Worm (Caenorhabditis elegans) whole organism, midembryonic: ENCODE data around the gene sumv-2.
A peak's percentile ranks its signal among the peaks of the same experiment; 100 is the strongest.

ENCODE experiments used
- T22C8.4 ChIP-seq: fragments of 200-800 bp; sonication (Bioruptor generic); IDR thresholded peaks from 2 replicates; pipeline ENCODE4 v1.3.6; 2022; ENCODE audit warnings: missing genetic modification characterization, missing compliant biosample characterization
- cog-1 ChIP-seq: sonication (generic microtip); optimal IDR thresholded peaks from 2 replicates; lab custom pipeline; 2016; ENCODE audit warnings: missing genetic modification characterization, missing compliant biosample characterization
- flt-1 ChIP-seq: fragments of 200-800 bp; sonication (Bioruptor generic); IDR thresholded peaks from 2 replicates; pipeline ENCODE4 v1.3.6; 2022; ENCODE audit warnings: missing genetic modification characterization, missing compliant biosample characterization
- klf-2 ChIP-seq: fragments of 200-800 bp; sonication (Bioruptor generic); conservative IDR thresholded peaks from 2 replicates; pipeline ENCODE4 v1.3.6; 2022; ENCODE audit warnings: missing genetic modification reagents, missing genetic modification characterization, missing compliant biosample characterization
- med-1 ChIP-seq: sonication (generic microtip); optimal IDR thresholded peaks from 2 replicates; lab custom pipeline; 2017; ENCODE audit warnings: missing genetic modification characterization, mild to moderate bottlenecking, missing compliant biosample characterization, antibody characterized with exemption, missing genetic modification reagents; ENCODE audit not compliant: insufficient read depth
- ref-1 ChIP-seq: fragments of 200-800 bp; sonication (Bioruptor generic); conservative IDR thresholded peaks from 2 replicates; pipeline ENCODE4 v1.3.6; 2022; ENCODE audit warnings: missing genetic modification reagents, missing genetic modification characterization, missing compliant biosample characterization
- tab-1 ChIP-seq: fragments of 200-800 bp; sonication (Bioruptor generic); IDR thresholded peaks from 2 replicates; pipeline ENCODE4 v1.3.6; 2022; ENCODE audit warnings: missing genetic modification characterization, missing compliant biosample characterization
- ztf-23 ChIP-seq: fragments of 200-800 bp; sonication (Bioruptor generic); IDR thresholded peaks from 2 replicates; pipeline ENCODE4 v1.3.6; 2022; ENCODE audit warnings: missing genetic modification reagents, missing genetic modification characterization, missing compliant biosample characterization
- ztf-29 ChIP-seq: fragments of 200-800 bp; sonication (Bioruptor generic); IDR thresholded peaks from 2 replicates; pipeline ENCODE4 v1.3.6; 2022; ENCODE audit warnings: missing genetic modification reagents, missing genetic modification characterization, missing compliant biosample characterization

Gene sumv-2

ce11 chrV:4606828-4607227 is 10.5 kb upstream of the sumv-2 start, which contains the start of gene txt-6:
txt-6 (minus strand) TSS chrV:4606928.
- TF ChIP-seq ztf-29 (no peak), cog-1 (no peak), ref-1 (no peak), tab-1 (GFP tag; lab: Robert Waterston, UW) (no peak), med-1 (GFP tag; lab: Kevin White, UChicago) (no peak), ztf-23 (GFP tag; lab: Robert Waterston, UW) (no peak), T22C8.4 (GFP tag; lab: Robert Waterston, UW) (no peak), klf-2 (no peak), flt-1 (GFP tag; lab: Robert Waterston, UW) (no peak)

ce11 chrV:4615802-4616201 is 1.6 kb upstream of the sumv-2 start, which contains the start of the genes Y61A9LA.10 and F54D11.4:
Y61A9LA.10 (minus strand) TSS chrV:4615817.
F54D11.4 (plus strand) TSS chrV:4616151.
- TF ChIP-seq flt-1 (GFP tag; lab: Robert Waterston, UW) (no peak), klf-2 (0 out of 2 replicates have a peak, but pooled peaks have one; percentile 8)

ce11 chrV:4623535-4623934 is 6.2 kb downstream of the sumv-2 start:
- TF ChIP-seq klf-2: no peak
- no peak for TF ChIP-seq cog-1
- no peak for TF ChIP-seq tab-1 (GFP tag; lab: Robert Waterston, UW)
- TF ChIP-seq ztf-23 (GFP tag; lab: Robert Waterston, UW): no peak
- no peak for TF ChIP-seq ztf-29
- no peak for TF ChIP-seq ref-1
- no peak for TF ChIP-seq flt-1 (GFP tag; lab: Robert Waterston, UW)
- no peak for TF ChIP-seq med-1 (GFP tag; lab: Kevin White, UChicago)

ce11 chrV:4624717-4625116 is 7.4 kb downstream of the sumv-2 start:
- no peak for TF ChIP-seq flt-1 (GFP tag; lab: Robert Waterston, UW)
- no peak for TF ChIP-seq ref-1
- TF ChIP-seq tab-1 (GFP tag; lab: Robert Waterston, UW): no peak
- TF ChIP-seq med-1 (GFP tag; lab: Kevin White, UChicago): no peak
- TF ChIP-seq ztf-29: no peak
- no peak for TF ChIP-seq klf-2
- TF ChIP-seq cog-1: no peak
- no peak for TF ChIP-seq T22C8.4 (GFP tag; lab: Robert Waterston, UW)
- no peak for TF ChIP-seq ztf-23 (GFP tag; lab: Robert Waterston, UW)

ce11 chrV:4626344-4626743 is 9.0 kb downstream of the sumv-2 start:
- TF ChIP-seq flt-1 (GFP tag; lab: Robert Waterston, UW): no peak
- TF ChIP-seq med-1 (GFP tag; lab: Kevin White, UChicago): no peak
- TF ChIP-seq T22C8.4 (GFP tag; lab: Robert Waterston, UW): no peak
- no peak for TF ChIP-seq tab-1 (GFP tag; lab: Robert Waterston, UW)
- no peak for TF ChIP-seq ref-1
- no peak for TF ChIP-seq ztf-29
- TF ChIP-seq ztf-23 (GFP tag; lab: Robert Waterston, UW): no peak
- no peak for TF ChIP-seq klf-2
- TF ChIP-seq cog-1: no peak

ce11 chrV:4628517-4628930 is 11.2 kb downstream of the sumv-2 start, which contains the start of gene pmt-2:
pmt-2 (plus strand) TSS chrV:4628580.
- TF ChIP-seq tab-1 (GFP tag; lab: Robert Waterston, UW) (no peak), ztf-29 (no peak), flt-1 (GFP tag; lab: Robert Waterston, UW) (no peak), cog-1 (no peak), ref-1 (no peak), T22C8.4 (GFP tag; lab: Robert Waterston, UW) (no peak), klf-2 (no peak), ztf-23 (GFP tag; lab: Robert Waterston, UW) (no peak), med-1 (GFP tag; lab: Kevin White, UChicago) (no peak)

- TF ChIP-seq flt-1 (GFP tag; lab: Robert Waterston, UW): no peak
- TF ChIP-seq klf-2: no peak
- no peak for TF ChIP-seq ref-1
- no peak for TF ChIP-seq ztf-23 (GFP tag; lab: Robert Waterston, UW)
- no peak for TF ChIP-seq tab-1 (GFP tag; lab: Robert Waterston, UW)
- TF ChIP-seq med-1 (GFP tag; lab: Kevin White, UChicago): no peak
- no peak for TF ChIP-seq ztf-29
- no peak for TF ChIP-seq T22C8.4 (GFP tag; lab: Robert Waterston, UW)
- TF ChIP-seq cog-1: no peak
These were observed 12.9 kb downstream of the sumv-2 start for ce11 chrV:4630267-4630666.

ce11 chrV:4632808-4633207 is 15.4 kb downstream of the sumv-2 start:
- peak; percentile 58; the same call in 1 of the 2 replicates for TF ChIP-seq tab-1 (GFP tag; lab: Robert Waterston, UW)

ce11 chrV:4637153-4637552 is 19.8 kb downstream of the sumv-2 start:
- TF ChIP-seq cog-1: no peak
- no peak for TF ChIP-seq klf-2
- no peak for TF ChIP-seq med-1 (GFP tag; lab: Kevin White, UChicago)
- no peak for TF ChIP-seq T22C8.4 (GFP tag; lab: Robert Waterston, UW)
- TF ChIP-seq flt-1 (GFP tag; lab: Robert Waterston, UW): no peak
- TF ChIP-seq ztf-23 (GFP tag; lab: Robert Waterston, UW): no peak
- no peak for TF ChIP-seq ref-1
- TF ChIP-seq tab-1 (GFP tag; lab: Robert Waterston, UW): no peak
- no peak for TF ChIP-seq ztf-29

ce11 chrV:4640501-4641150 is 23.3 kb downstream of the sumv-2 start:
- no peak for TF ChIP-seq ref-1
- TF ChIP-seq T22C8.4 (GFP tag; lab: Robert Waterston, UW): no peak
- no peak for TF ChIP-seq flt-1 (GFP tag; lab: Robert Waterston, UW)
- TF ChIP-seq tab-1 (GFP tag; lab: Robert Waterston, UW): no peak
- no peak for TF ChIP-seq klf-2
- no peak for TF ChIP-seq med-1 (GFP tag; lab: Kevin White, UChicago)
- no peak for TF ChIP-seq cog-1
- no peak for TF ChIP-seq ztf-23 (GFP tag; lab: Robert Waterston, UW)
- TF ChIP-seq ztf-29: no peak
